Fruit fly (Drosophila melanogaster) whole organism, embryonic: ENCODE results near the gene CG10761.

ENCODE experiments used
- Adf1 ChIP-seq: fragments of 200-800 bp; sonication (Bioruptor generic); IDR thresholded peaks from 2 replicates; pipeline ENCODE4 v1.3.6; 2022; ENCODE audit warnings: missing biosample characterization, missing genetic modification characterization
- Aef1 ChIP-seq: fragments of 200-800 bp; sonication (Bioruptor generic); IDR thresholded peaks from 3 replicates; pipeline ENCODE4 v1.3.6; 2022; ENCODE audit warnings: missing biosample characterization, missing genetic modification characterization
- Antp ChIP-seq: fragments of 200-800 bp; sonication (Bioruptor generic); optimal IDR thresholded peaks from 3 replicates; lab custom pipeline; 2016; ENCODE audit warnings: missing biosample characterization, missing genetic modification characterization
- Atf6 ChIP-seq: fragments of 200-800 bp; sonication (Bioruptor generic); IDR thresholded peaks from 2 replicates; pipeline ENCODE4 v1.3.6; 2022; ENCODE audit warnings: missing biosample characterization, missing genetic modification characterization
- Bgb ChIP-seq: fragments of 200-800 bp; sonication (Bioruptor generic); IDR thresholded peaks from 2 replicates; pipeline ENCODE4 v1.3.6; 2022; ENCODE audit warnings: missing biosample characterization, missing genetic modification characterization; ENCODE audit not compliant: partially characterized antibody
- BtbVII ChIP-seq: fragments of 200-800 bp; sonication (Bioruptor generic); optimal IDR thresholded peaks from 3 replicates; lab custom pipeline; 2017; ENCODE audit warnings: missing biosample characterization, mild to moderate bottlenecking, missing genetic modification characterization
- CG10462 ChIP-seq: fragments of 200-800 bp; sonication (Bioruptor generic); optimal IDR thresholded peaks from 2 replicates; lab custom pipeline; 2016; ENCODE audit warnings: missing biosample characterization, missing genetic modification characterization
- CG11093 ChIP-seq: fragments of 200-800 bp; sonication (Bioruptor generic); IDR thresholded peaks from 3 replicates; pipeline ENCODE4 v1.3.6; 2022; ENCODE audit warnings: missing biosample characterization, missing genetic modification characterization
- CG11456 ChIP-seq: fragments of 200-800 bp; sonication (Bioruptor generic); IDR thresholded peaks from 3 replicates; pipeline ENCODE4 v1.3.6; 2022; ENCODE audit warnings: missing biosample characterization, missing genetic modification characterization
- CG15514 ChIP-seq: fragments of 200-800 bp; sonication (Bioruptor generic); optimal IDR thresholded peaks from 3 replicates; lab custom pipeline; 2017; ENCODE audit warnings: missing biosample characterization, missing genetic modification characterization, mild to moderate bottlenecking, moderate library complexity, missing genetic modification reagents
- CG1647 ChIP-seq: fragments of 200-800 bp; sonication (Bioruptor generic); optimal IDR thresholded peaks from 3 replicates; lab custom pipeline; 2016; ENCODE audit warnings: missing biosample characterization, missing genetic modification characterization
- CG17186 ChIP-seq: fragments of 200-800 bp; sonication (Bioruptor generic); optimal IDR thresholded peaks from 3 replicates; lab custom pipeline; 2017; ENCODE audit warnings: missing biosample characterization, missing genetic modification reagents, missing genetic modification characterization
- CG17612 ChIP-seq: fragments of 200-800 bp; sonication (Bioruptor generic); IDR thresholded peaks from 2 replicates; pipeline ENCODE4 v1.3.6; 2022; ENCODE audit warnings: missing biosample characterization, missing genetic modification characterization
- CG18476 ChIP-seq: fragments of 200-800 bp; sonication (Bioruptor generic); optimal IDR thresholded peaks from 2 replicates; lab custom pipeline; 2016; ENCODE audit warnings: missing biosample characterization, mild to moderate bottlenecking, missing genetic modification characterization
- CG6175 ChIP-seq: fragments of 200-800 bp; sonication (Bioruptor generic); IDR thresholded peaks from 3 replicates; pipeline ENCODE4 v1.3.6; 2022; ENCODE audit warnings: missing biosample characterization, missing genetic modification characterization
- CG6254 ChIP-seq: fragments of 200-800 bp; sonication (Bioruptor generic); optimal IDR thresholded peaks from 3 replicates; lab custom pipeline; 2017; ENCODE audit warnings: mild to moderate bottlenecking, missing biosample characterization, missing genetic modification reagents, missing genetic modification characterization
- CG6654 ChIP-seq: fragments of 200-800 bp; sonication (Bioruptor generic); optimal IDR thresholded peaks from 2 replicates; lab custom pipeline; 2017; ENCODE audit warnings: missing biosample characterization, mild to moderate bottlenecking, missing genetic modification characterization
- CG6813 ChIP-seq: fragments of 200-800 bp; sonication (Bioruptor generic); optimal IDR thresholded peaks from 2 replicates; lab custom pipeline; 2017; ENCODE audit warnings: missing biosample characterization, missing genetic modification characterization, mild to moderate bottlenecking, moderate library complexity, missing genetic modification reagents
- CG8089 ChIP-seq: fragments of 200-800 bp; sonication (Bioruptor generic); optimal IDR thresholded peaks from 3 replicates; lab custom pipeline; 2016; ENCODE audit warnings: missing biosample characterization, missing genetic modification characterization
- CkIIα-i1 ChIP-seq: fragments of 200-800 bp; sonication (Bioruptor generic); IDR thresholded peaks from 2 replicates; pipeline ENCODE4 v1.3.6; 2022; ENCODE audit warnings: missing biosample characterization, missing genetic modification characterization
- Deaf1 ChIP-seq: fragments of 200-800 bp; optimal IDR thresholded peaks from 3 replicates; lab custom pipeline; 2019; ENCODE audit warnings: missing biosample characterization, mild to moderate bottlenecking, missing genetic modification characterization, moderate library complexity
- Elba2 ChIP-seq: fragments of 200-800 bp; sonication (Bioruptor generic); optimal IDR thresholded peaks from 3 replicates; lab custom pipeline; 2016; ENCODE audit warnings: missing biosample characterization, missing genetic modification characterization
- GATAe ChIP-seq: fragments of 200-800 bp; sonication (Bioruptor generic); conservative IDR thresholded peaks from 2 replicates; pipeline ENCODE4 v1.3.6; 2022; ENCODE audit warnings: missing biosample characterization, missing genetic modification characterization
- HHEX ChIP-seq: fragments of 200-800 bp; sonication (Bioruptor generic); optimal IDR thresholded peaks from 3 replicates; lab custom pipeline; 2017; ENCODE audit warnings: missing biosample characterization, mild to moderate bottlenecking, missing genetic modification characterization, missing genetic modification reagents
- Hey ChIP-seq: fragments of 200-800 bp; sonication (Bioruptor generic); optimal IDR thresholded peaks from 3 replicates; lab custom pipeline; 2018; ENCODE audit warnings: missing biosample characterization, mild to moderate bottlenecking, missing genetic modification characterization
- HmgD ChIP-seq: fragments of 200-800 bp; sonication (Bioruptor generic); optimal IDR thresholded peaks from 3 replicates; lab custom pipeline; 2016; ENCODE audit warnings: missing biosample characterization, missing genetic modification characterization
- Lpt ChIP-seq: fragments of >200 bp; optimal IDR thresholded peaks from 2 replicates; lab custom pipeline; 2018; ENCODE audit warnings: missing biosample characterization, missing genetic modification characterization
- Opbp ChIP-seq: fragments of 200-800 bp; sonication (Bioruptor generic); IDR thresholded peaks from 3 replicates; pipeline ENCODE4 v1.3.6; 2022; ENCODE audit warnings: missing biosample characterization, missing genetic modification characterization; ENCODE audit not compliant: partially characterized antibody
- Sry-δ ChIP-seq: fragments of 200-800 bp; sonication (Bioruptor generic); optimal IDR thresholded peaks from 2 replicates; lab custom pipeline; 2016; ENCODE audit warnings: missing biosample characterization, missing genetic modification characterization
- abd-A ChIP-seq: fragments of 200-800 bp; sonication (Bioruptor generic); optimal IDR thresholded peaks from 3 replicates; lab custom pipeline; 2019; ENCODE audit warnings: missing biosample characterization, mild to moderate bottlenecking, missing genetic modification characterization, moderate library complexity
- ato ChIP-seq: fragments of 200-800 bp; sonication (Bioruptor generic); IDR thresholded peaks from 2 replicates; pipeline ENCODE4 v1.3.6; 2022; ENCODE audit warnings: missing biosample characterization, missing genetic modification characterization; ENCODE audit not compliant: partially characterized antibody
- bigmax ChIP-seq: fragments of 200-800 bp; sonication (Bioruptor generic); optimal IDR thresholded peaks from 2 replicates; lab custom pipeline; 2018; ENCODE audit warnings: missing biosample characterization, mild to moderate bottlenecking, missing genetic modification characterization
- bowl ChIP-seq: fragments of 200-800 bp; sonication (Bioruptor generic); IDR thresholded peaks from 2 replicates; pipeline ENCODE4 v1.3.6; 2022; ENCODE audit warnings: missing biosample characterization, missing genetic modification characterization
- cad ChIP-seq: fragments of >200 bp; optimal IDR thresholded peaks from 2 replicates; lab custom pipeline; 2017; ENCODE audit warnings: missing biosample characterization, missing genetic modification characterization
- cato ChIP-seq: fragments of 200-800 bp; sonication (Bioruptor generic); optimal IDR thresholded peaks from 2 replicates; lab custom pipeline; 2016; ENCODE audit warnings: missing biosample characterization, missing genetic modification characterization, borderline replicate concordance
- caup ChIP-seq: fragments of 200-800 bp; sonication (Bioruptor generic); optimal IDR thresholded peaks from 3 replicates; lab custom pipeline; 2017; ENCODE audit warnings: missing biosample characterization, mild to moderate bottlenecking, missing genetic modification characterization, moderate library complexity; ENCODE audit not compliant: severe bottlenecking
- cg ChIP-seq: fragments of 200-800 bp; sonication (Bioruptor generic); optimal IDR thresholded peaks from 3 replicates; lab custom pipeline; 2019; ENCODE audit warnings: missing biosample characterization, mild to moderate bottlenecking, missing genetic modification characterization, moderate library complexity
- dati ChIP-seq: fragments of 200-800 bp; sonication (Bioruptor generic); IDR thresholded peaks from 2 replicates; pipeline ENCODE4 v1.3.6; 2022; ENCODE audit warnings: missing biosample characterization, missing genetic modification characterization
- ewg ChIP-seq: fragments of 200-800 bp; sonication (Bioruptor generic); optimal IDR thresholded peaks from 3 replicates; lab custom pipeline; 2017; ENCODE audit warnings: mild to moderate bottlenecking, missing biosample characterization, missing genetic modification reagents, missing genetic modification characterization
- fd64A ChIP-seq: fragments of 200-800 bp; sonication (Bioruptor generic); optimal IDR thresholded peaks from 3 replicates; lab custom pipeline; 2018; ENCODE audit warnings: missing biosample characterization, mild to moderate bottlenecking, missing genetic modification characterization
- gcm2 ChIP-seq: fragments of 200-800 bp; sonication (Bioruptor generic); optimal IDR thresholded peaks from 2 replicates; lab custom pipeline; 2016; ENCODE audit warnings: missing biosample characterization, missing genetic modification characterization
- grn ChIP-seq: fragments of 200-800 bp; sonication (Bioruptor generic); optimal IDR thresholded peaks from 3 replicates; lab custom pipeline; 2017; ENCODE audit warnings: missing biosample characterization, missing genetic modification characterization
- inv ChIP-seq: fragments of 200-800 bp; sonication (Bioruptor generic); IDR thresholded peaks from 2 replicates; pipeline ENCODE4 v1.3.6; 2022; ENCODE audit warnings: missing biosample characterization, missing genetic modification characterization; ENCODE audit not compliant: partially characterized antibody
- luna ChIP-seq: fragments of 200-800 bp; sonication (Bioruptor generic); optimal IDR thresholded peaks from 2 replicates; lab custom pipeline; 2016; ENCODE audit warnings: missing biosample characterization, missing genetic modification characterization
- maf-S ChIP-seq: fragments of 200-800 bp; sonication (Bioruptor generic); optimal IDR thresholded peaks from 2 replicates; lab custom pipeline; 2016; ENCODE audit warnings: missing biosample characterization, missing genetic modification characterization
- nau ChIP-seq: fragments of 200-800 bp; sonication (Bioruptor generic); optimal IDR thresholded peaks from 3 replicates; lab custom pipeline; 2017; ENCODE audit warnings: missing biosample characterization, mild to moderate bottlenecking, missing genetic modification characterization, missing genetic modification reagents
- salm ChIP-seq: fragments of 200-800 bp; sonication (Bioruptor generic); optimal IDR thresholded peaks from 2 replicates; lab custom pipeline; 2018; ENCODE audit warnings: missing biosample characterization, mild to moderate bottlenecking, missing genetic modification characterization
- slou ChIP-seq: fragments of 200-800 bp; sonication (Bioruptor generic); optimal IDR thresholded peaks from 3 replicates; lab custom pipeline; 2016; ENCODE audit warnings: missing biosample characterization, missing genetic modification characterization
- tll ChIP-seq, 2 experiments: fragments of 200-800 bp in 1 of 2; fragments of >200 bp in 1 of 2; sonication (Bioruptor generic) in 1 of 2; optimal IDR thresholded peaks; 2 replicates each; lab custom pipeline; 2017 to 2019; ENCODE audit warnings: missing biosample characterization in 2 of 2, missing genetic modification characterization in 2 of 2, mild to moderate bottlenecking in 1 of 2, moderate library complexity in 1 of 2
- usp ChIP-seq: fragments of >200 bp; optimal IDR thresholded peaks from 2 replicates; lab custom pipeline; 2017; ENCODE audit warnings: missing biosample characterization, missing genetic modification characterization

The CG10761 gene

DNA sequence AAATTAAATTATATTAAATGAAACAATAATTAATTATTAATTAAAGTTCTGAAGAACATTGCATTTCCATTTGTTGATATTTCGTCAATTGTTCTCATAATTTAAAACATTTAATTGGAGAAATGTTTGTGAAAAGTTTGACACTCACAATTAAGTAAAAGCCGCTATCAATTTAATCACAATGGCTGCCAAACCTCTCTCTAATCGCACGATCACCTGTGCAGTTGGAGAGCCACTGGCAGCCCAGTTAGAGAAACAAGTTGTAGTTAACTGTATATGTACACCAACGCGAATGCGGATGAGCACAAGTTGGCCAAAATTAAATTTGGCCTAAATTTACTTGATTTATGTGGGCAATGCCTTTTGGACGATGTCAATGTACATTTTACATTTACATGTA is 29.6 kb upstream of the CG10761 start:
- no peak for TF ChIP-seq CG15514 (GFP tag; lab: Kevin White, UChicago)
- no peak for TF ChIP-seq Aef1 (GFP tag; lab: Robert Waterston, UW)
- TF ChIP-seq Bgb (GFP tag; lab: Robert Waterston, UW) = 0 out of 2 replicates have a peak, but pooled peaks have one; percentile 14
- no peak for TF ChIP-seq CG6175 (GFP tag; lab: Robert Waterston, UW)
- TF ChIP-seq CG18476 (GFP tag; lab: Kevin White, UChicago) = no peak
- TF ChIP-seq CG6654 (GFP tag; lab: Kevin White, UChicago) = peak; percentile 98
- TF ChIP-seq CG17186 (GFP tag; lab: Kevin White, UChicago) = no peak
- peak; percentile 91 for TF ChIP-seq cad (GFP tag; lab: Kevin White, UChicago)
- 0 out of 3 replicates have a peak, but pooled peaks have one; percentile 33 for TF ChIP-seq Opbp
- TF ChIP-seq luna (GFP tag; lab: Kevin White, UChicago) = no peak
- peak; percentile 32; the same call in 1 of the 2 replicates for TF ChIP-seq GATAe
- peak; percentile 72 for TF ChIP-seq grn (GFP tag; lab: Kevin White, UChicago)

dm6 chrX:8179858-8180257 is 17.3 kb upstream of the CG10761 start:
- peak; percentile 33 for TF ChIP-seq Deaf1 (tag; lab: Kevin White, UChicago)
- no peak for TF ChIP-seq CG6254 (GFP tag; lab: Kevin White, UChicago)
- no peak for TF ChIP-seq HHEX (GFP tag; lab: Kevin White, UChicago)
- no peak for TF ChIP-seq CG17186 (GFP tag; lab: Kevin White, UChicago)
- no peak for TF ChIP-seq bowl (GFP tag; lab: Robert Waterston, UW)
- TF ChIP-seq Antp (GFP tag; lab: Kevin White, UChicago) = no peak
- TF ChIP-seq HmgD = no peak
- TF ChIP-seq gcm2 (GFP tag; lab: Kevin White, UChicago) = no peak
- TF ChIP-seq slou (GFP tag; lab: Kevin White, UChicago) = no peak
- no peak for TF ChIP-seq usp
- TF ChIP-seq fd64A (GFP tag; lab: Kevin White, UChicago) = no peak
- no peak for TF ChIP-seq Sry-δ (GFP tag; lab: Kevin White, UChicago)
- peak; percentile 93 for TF ChIP-seq Adf1 (GFP tag; lab: Robert Waterston, UW)
- TF ChIP-seq abd-A (tag; lab: Kevin White, UChicago) = peak; percentile 46
- no peak for TF ChIP-seq tll (GFP tag; optimal IDR thresholded peaks at IDR 0.05; lab: Kevin White, UChicago)
- no peak for TF ChIP-seq BtbVII (GFP tag; lab: Kevin White, UChicago)
- TF ChIP-seq CG17612 (GFP tag; lab: Robert Waterston, UW) = no peak
- no peak for TF ChIP-seq CkIIα-i1 (GFP tag; lab: Robert Waterston, UW)
- TF ChIP-seq nau (GFP tag; lab: Kevin White, UChicago) = no peak
- no peak for TF ChIP-seq CG1647 (GFP tag; lab: Kevin White, UChicago)
- TF ChIP-seq CG6813 = no peak
- no peak for TF ChIP-seq inv (GFP tag; lab: Robert Waterston, UW)
- TF ChIP-seq Lpt (GFP tag; lab: Kevin White, UChicago) = no peak
- TF ChIP-seq ato = no peak
- peak; percentile 83 for TF ChIP-seq bigmax (GFP tag; lab: Kevin White, UChicago)
- TF ChIP-seq cg (GFP tag; lab: Kevin White, UChicago) = peak; percentile 29
- TF ChIP-seq dati (GFP tag; lab: Robert Waterston, UW) = no peak
- TF ChIP-seq Atf6 (GFP tag; lab: Robert Waterston, UW) = no peak
- no peak for TF ChIP-seq grn (GFP tag; lab: Kevin White, UChicago)
- TF ChIP-seq Elba2 (GFP tag; lab: Kevin White, UChicago) = no peak
- TF ChIP-seq ewg (GFP tag; lab: Kevin White, UChicago) = no peak
- no peak for TF ChIP-seq cato (GFP tag; lab: Kevin White, UChicago)
- TF ChIP-seq CG10462 (GFP tag; lab: Kevin White, UChicago) = no peak
- TF ChIP-seq maf-S (GFP tag; lab: Kevin White, UChicago) = no peak
- TF ChIP-seq CG11093 = no peak
- no peak for TF ChIP-seq salm (tag; lab: Kevin White, UChicago)
- TF ChIP-seq CG11456 (GFP tag; lab: Robert Waterston, UW) = no peak
- TF ChIP-seq Hey (tag; lab: Kevin White, UChicago) = no peak
- no peak for TF ChIP-seq CG8089 (GFP tag; lab: Kevin White, UChicago)
- no peak for TF ChIP-seq caup (GFP tag; lab: Kevin White, UChicago)
